Worm (Caenorhabditis elegans): ENCODE data around the gene R11G10.3.

Gene R11G10.3

ce11 chrV:13529165-13529564, 5.9 kb downstream of the R11G10.3 start:
- no peak for TF ChIP-seq nhr-10 (tag; optimal IDR thresholded peaks at IDR 0.05)
- TF ChIP-seq lin-39 (tag; optimal IDR thresholded peaks at IDR 0.05): no peak
- no peak for TF ChIP-seq Y55F3AM.14 (GFP tag; optimal IDR thresholded peaks at IDR 0.05)
- no peak for TF ChIP-seq skn-1 (tag; optimal IDR thresholded peaks at IDR 0.05)
- TF ChIP-seq ceh-82 (tag; optimal IDR thresholded peaks at IDR 0.05): no peak
- no peak for TF ChIP-seq unc-39 (tag; optimal IDR thresholded peaks at IDR 0.05)
- no peak for TF ChIP-seq nhr-11 (tag; optimal IDR thresholded peaks at IDR 0.05)
- peak; percentile 7 for TF ChIP-seq nhr-129 (tag; optimal IDR thresholded peaks at IDR 0.05)

- TF ChIP-seq Y55F3AM.14 (GFP tag; optimal IDR thresholded peaks at IDR 0.05) (no peak), fos-1 (tag; optimal IDR thresholded peaks at IDR 0.05) (peak; percentile 93)
Observed at ce11 chrV:13530698-13531097, 7.4 kb downstream of the R11G10.3 start, which contains the start of gene ttr-44. Gene ttr-44 (minus strand): TSS chrV:13530744.

ce11 chrV:13532469-13532868, 9.2 kb downstream of the R11G10.3 start:
- TF ChIP-seq nhr-11 (tag; optimal IDR thresholded peaks at IDR 0.05): no peak
- no peak for TF ChIP-seq ztf-1 (GFP tag; conservative IDR thresholded peaks at IDR 0.05)
- no peak for TF ChIP-seq sma-3 (GFP tag; optimal IDR thresholded peaks at IDR 0.05)
- no peak for TF ChIP-seq Y55F3AM.14 (GFP tag; optimal IDR thresholded peaks at IDR 0.05)
- TF ChIP-seq unc-39 (tag; optimal IDR thresholded peaks at IDR 0.05): no peak
- no peak for TF ChIP-seq ZK546.5 (tag; optimal IDR thresholded peaks at IDR 0.05)
- TF ChIP-seq nhr-23 (tag; optimal IDR thresholded peaks at IDR 0.05): no peak
- TF ChIP-seq nhr-12 (tag; optimal IDR thresholded peaks at IDR 0.05): no peak
- TF ChIP-seq nhr-25 (tag; optimal IDR thresholded peaks at IDR 0.05): no peak
- no peak for TF ChIP-seq elt-3 (tag; optimal IDR thresholded peaks at IDR 0.05)
- no peak for TF ChIP-seq C34F6.9 (tag; optimal IDR thresholded peaks at IDR 0.05)
- TF ChIP-seq lsy-2 (tag; optimal IDR thresholded peaks at IDR 0.05): no peak
- no peak for TF ChIP-seq ztf-4 (tag; optimal IDR thresholded peaks at IDR 0.05)
- no peak for TF ChIP-seq mbf-1 (tag; optimal IDR thresholded peaks at IDR 0.05)
- no peak for TF ChIP-seq zag-1 (tag; optimal IDR thresholded peaks at IDR 0.05)
- TF ChIP-seq sem-4 (tag; optimal IDR thresholded peaks at IDR 0.05): no peak
- TF ChIP-seq nhr-21 (tag; optimal IDR thresholded peaks at IDR 0.05): no peak
- no peak for TF ChIP-seq F13H6.1 (tag; optimal IDR thresholded peaks at IDR 0.05)
- no peak for TF ChIP-seq ceh-16 (tag; optimal IDR thresholded peaks at IDR 0.05)
- no peak for TF ChIP-seq snpc-4 (tag; optimal IDR thresholded peaks at IDR 0.05)

DNA sequence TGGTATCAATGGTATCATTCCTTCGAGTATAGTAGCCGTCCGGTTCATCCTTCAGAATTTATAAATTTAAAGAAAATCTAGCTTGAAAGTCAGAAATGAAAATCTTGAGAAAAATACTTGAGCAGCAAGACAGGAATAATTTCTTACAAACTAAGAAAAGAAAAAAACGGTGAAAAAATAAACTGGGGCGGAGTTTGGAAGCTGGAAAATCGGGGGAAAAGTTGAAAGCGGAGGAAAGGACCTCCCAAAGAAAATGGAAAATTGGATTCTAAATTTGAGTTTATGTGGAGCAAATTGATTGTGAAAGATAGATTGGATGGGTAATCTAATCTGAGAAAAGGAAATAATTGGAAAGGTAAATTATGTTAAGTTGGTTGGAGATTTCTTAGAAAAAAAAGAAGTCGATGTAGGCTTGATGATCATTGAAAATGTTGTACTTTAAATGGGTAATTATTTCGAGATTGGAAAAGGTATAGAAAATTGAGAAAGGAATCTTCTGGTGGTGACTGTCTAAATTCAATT, 12.8 kb downstream of the R11G10.3 start, which contains the start of gene frpr-5:
frpr-5 (minus strand) TSS at position 51 of the 522 bp plus-strand sequence.
- TF ChIP-seq ztf-1 (GFP tag; conservative IDR thresholded peaks at IDR 0.05) (no peak), Y55F3AM.14 (GFP tag; optimal IDR thresholded peaks at IDR 0.05) (no peak), unc-39 (tag; optimal IDR thresholded peaks at IDR 0.05) (no peak), dmd-4 (tag; optimal IDR thresholded peaks at IDR 0.05) (no peak), F13H6.1 (tag; optimal IDR thresholded peaks at IDR 0.05) (no peak), nhr-6 (tag; optimal IDR thresholded peaks at IDR 0.05) (no peak), sma-3 (GFP tag; optimal IDR thresholded peaks at IDR 0.05) (no peak), peb-1 (tag; optimal IDR thresholded peaks at IDR 0.05) (no peak), nhr-23 (tag; optimal IDR thresholded peaks at IDR 0.05) (no peak), gmeb-1 (tag; optimal IDR thresholded peaks at IDR 0.05) (no peak)

ce11 chrV:13551601-13552000, 28.3 kb downstream of the R11G10.3 start, which contains the start of the genes C56A3.4 and C56A3.5:
Gene C56A3.4 (minus strand): TSS chrV:13551754.
Gene C56A3.5 (plus strand): TSS chrV:13551967.
- TF ChIP-seq sem-4 (tag; optimal IDR thresholded peaks at IDR 0.05) (no peak), alr-1 (tag; optimal IDR thresholded peaks at IDR 0.05) (no peak), nhr-23 (tag; optimal IDR thresholded peaks at IDR 0.05) (no peak), ztf-11 (tag; optimal IDR thresholded peaks at IDR 0.05) (no peak), lin-39 (tag; optimal IDR thresholded peaks at IDR 0.05) (no peak), R02D3.7 (tag; optimal IDR thresholded peaks at IDR 0.05) (no peak), ZK546.5 (tag; optimal IDR thresholded peaks at IDR 0.05) (no peak), ztf-4 (tag; optimal IDR thresholded peaks at IDR 0.05) (no peak), skn-1 (tag; optimal IDR thresholded peaks at IDR 0.05) (peak; percentile 7), blmp-1 (tag; optimal IDR thresholded peaks at IDR 0.05; ENCODE audit: insufficient read depth) (no peak), elt-1 (tag; optimal IDR thresholded peaks at IDR 0.05) (no peak), ama-1 (optimal IDR thresholded peaks at IDR 0.05) (no peak), sma-9 (GFP tag; optimal IDR thresholded peaks at IDR 0.05) (peak; percentile 54), sma-9 (tag; optimal IDR thresholded peaks at IDR 0.05) (no peak), unc-55 (GFP tag; optimal IDR thresholded peaks at IDR 0.05) (peak; percentile 67), elt-3 (tag; optimal IDR thresholded peaks at IDR 0.05) (no peak), aly-2 (tag; optimal IDR thresholded peaks at IDR 0.05) (no peak), nhr-11 (tag; optimal IDR thresholded peaks at IDR 0.05) (no peak), peb-1 (tag; optimal IDR thresholded peaks at IDR 0.05) (no peak), ceh-16 (tag; optimal IDR thresholded peaks at IDR 0.05) (no peak), unc-62 (GFP tag; optimal IDR thresholded peaks at IDR 0.05) (no peak), nhr-77 (tag; optimal IDR thresholded peaks at IDR 0.05) (no peak), C34F6.9 (tag; optimal IDR thresholded peaks at IDR 0.05) (peak; percentile 82), nhr-129 (tag; optimal IDR thresholded peaks at IDR 0.05) (peak; percentile 60), nhr-25 (tag; optimal IDR thresholded peaks at IDR 0.05) (no peak), nhr-237 (tag; optimal IDR thresholded peaks at IDR 0.05) (no peak), dmd-4 (tag; optimal IDR thresholded peaks at IDR 0.05) (no peak), nhr-10 (tag; optimal IDR thresholded peaks at IDR 0.05) (no peak), sma-3 (GFP tag; optimal IDR thresholded peaks at IDR 0.05) (peak; percentile 30), mab-5 (tag; optimal IDR thresholded peaks at IDR 0.05) (no peak), snpc-4 (tag; optimal IDR thresholded peaks at IDR 0.05) (peak; percentile 14)
